Fruit fly (Drosophila melanogaster) ovary, adult (tissue): ENCODE data around the gene Ten-m.

Experiments used
- CG17801 ChIP-seq: fragments of 200-800 bp; optimal IDR thresholded peaks from 2 replicates; lab custom pipeline; 2019; ENCODE audit warnings: missing biosample characterization, mild to moderate bottlenecking, missing genetic modification characterization, moderate library complexity; ENCODE audit not compliant: partially characterized antibody

The Ten-m gene

dm6 chr3L:22407590-22408485 lies at the start of gene Ten-m:
TSS of gene Ten-m (minus strand) at chr3L:22407863.
- TF ChIP-seq CG17801 (GFP tag; lab: Kevin White, UChicago), result peak; percentile 57

dm6 chr3L:22455953-22456488 lies 48.4 kb upstream of the Ten-m start:
- TF ChIP-seq CG17801 (GFP tag; lab: Kevin White, UChicago), result no peak

dm6 chr3L:22454368-22454767 lies 46.7 kb upstream of the Ten-m start, which contains the start of gene CG11449:
TSS of gene CG11449 (plus strand) at chr3L:22454373.
- no peak for TF ChIP-seq CG17801 (GFP tag; lab: Kevin White, UChicago)

- TF ChIP-seq CG17801 (GFP tag; lab: Kevin White, UChicago), result no peak
Measured at dm6 chr3L:22437111-22437510, 29.4 kb upstream of the Ten-m start.

dm6 chr3L:22424711-22425110 lies 17.0 kb upstream of the Ten-m start:
- no peak for TF ChIP-seq CG17801 (GFP tag; lab: Kevin White, UChicago)

dm6 chr3L:22420603-22421308 lies 13.1 kb upstream of the Ten-m start:
- no peak for TF ChIP-seq CG17801 (GFP tag; lab: Kevin White, UChicago)

dm6 chr3L:22416108-22416507 lies 8.4 kb upstream of the Ten-m start:
- no peak for TF ChIP-seq CG17801 (GFP tag; lab: Kevin White, UChicago)

- no peak for TF ChIP-seq CG17801 (GFP tag; lab: Kevin White, UChicago)
Measured at dm6 chr3L:22406649-22407048, 1.0 kb downstream of the Ten-m start.

dm6 chr3L:22405366-22405765 lies 2.3 kb downstream of the Ten-m start:
- no peak for TF ChIP-seq CG17801 (GFP tag; lab: Kevin White, UChicago)

dm6 chr3L:22404126-22404525 lies 3.5 kb downstream of the Ten-m start:
- TF ChIP-seq CG17801 (GFP tag; lab: Kevin White, UChicago), result no peak

dm6 chr3L:22403640-22404039 lies 4.0 kb downstream of the Ten-m start:
- no peak for TF ChIP-seq CG17801 (GFP tag; lab: Kevin White, UChicago)

dm6 chr3L:22402822-22403318 lies 4.8 kb downstream of the Ten-m start:
- no peak for TF ChIP-seq CG17801 (GFP tag; lab: Kevin White, UChicago)

dm6 chr3L:22401524-22401923 lies 6.1 kb downstream of the Ten-m start:
- no peak for TF ChIP-seq CG17801 (GFP tag; lab: Kevin White, UChicago)

- no peak for TF ChIP-seq CG17801 (GFP tag; lab: Kevin White, UChicago)
Measured at dm6 chr3L:22400776-22401292, 6.8 kb downstream of the Ten-m start.
